Fruit fly (Drosophila melanogaster): Measurements from ENCODE around the gene 5-HT2B.

5-HT2B gene

dm6 chr3R:8669029-8669707 is 91.2 kb downstream of the 5-HT2B start (continued):
- TF ChIP-seq Hr38 (GFP tag; optimal IDR thresholded peaks at IDR 0.05) (peak; percentile 64), CG8119 (GFP tag; IDR thresholded peaks at IDR 0.05) (peak; percentile 98), CG31627 (GFP tag; optimal IDR thresholded peaks at IDR 0.05) (peak; percentile 97), CG32006 (GFP tag; optimal IDR thresholded peaks at IDR 0.05) (peak; percentile 98), salr (GFP tag; optimal IDR thresholded peaks at IDR 0.05) (peak; percentile 95 to 96), CG11762 (GFP tag; optimal IDR thresholded peaks at IDR 0.05; ENCODE audit: insufficient read depth) (peak; percentile 95), spab (GFP tag; optimal IDR thresholded peaks at IDR 0.05) (peak; percentile 97), CG3919 (GFP tag; optimal IDR thresholded peaks at IDR 0.05) (peak; percentile 99), Sox15 (GFP tag; optimal IDR thresholded peaks at IDR 0.05) (peak; percentile 93), dsx (GFP tag; optimal IDR thresholded peaks at IDR 0.05; ENCODE audit: poor library complexity, severe bottlenecking) (peak; percentile 97), pdm3 (GFP tag; optimal IDR thresholded peaks at IDR 0.05) (peak; percentile 98), CG9139 (GFP tag; optimal IDR thresholded peaks at IDR 0.05) (peak; percentile 97), Blimp-1 (GFP tag; optimal IDR thresholded peaks at IDR 0.05) (peak; percentile 88), CG1621 (tag; optimal IDR thresholded peaks at IDR 0.05) (peak; percentile 98), Hr39 (GFP tag; optimal IDR thresholded peaks at IDR 0.05) (peak; percentile 96), CG4318 (GFP tag; optimal IDR thresholded peaks at IDR 0.05) (peak; percentile 96), esn (GFP tag; optimal IDR thresholded peaks at IDR 0.05) (peak; percentile 99), OdsH (GFP tag; optimal IDR thresholded peaks at IDR 0.05) (peak; percentile 98), CG8319 (GFP tag; optimal IDR thresholded peaks at IDR 0.05) (peak; percentile 94), CG11902 (GFP tag; optimal IDR thresholded peaks at IDR 0.05) (peak; percentile 90), Met (GFP tag; optimal IDR thresholded peaks at IDR 0.05) (peak; percentile 98), CG7368 (GFP tag; optimal IDR thresholded peaks at IDR 0.05) (peak; percentile 98), dac (GFP tag; optimal IDR thresholded peaks at IDR 0.05) (peak; percentile 94), Eip78C (GFP tag) (peak; percentile 100), CG6276 (GFP tag; optimal IDR thresholded peaks at IDR 0.05) (peak; percentile 98), CG10669 (GFP tag; optimal IDR thresholded peaks at IDR 0.05) (peak; percentile 98), Smox (GFP tag; optimal IDR thresholded peaks at IDR 0.05) (peak; percentile 97), CG6792 (GFP tag; optimal IDR thresholded peaks at IDR 0.05) (peak; percentile 98), eg (GFP tag; IDR thresholded peaks at IDR 0.05) (peak; percentile 98), CG6163 (GFP tag; IDR thresholded peaks at IDR 0.05) (peak; percentile 99), CG34406 (GFP tag; optimal IDR thresholded peaks at IDR 0.05) (peak; percentile 97), CG6808 (GFP tag; optimal IDR thresholded peaks at IDR 0.05) (peak; percentile 96), achi (GFP tag; optimal IDR thresholded peaks at IDR 0.05) (peak; percentile 97), Sox14 (GFP tag; optimal IDR thresholded peaks at IDR 0.05) (peak; percentile 98), Sox102F (GFP tag; optimal IDR thresholded peaks at IDR 0.05) (peak; percentile 98)

- TF ChIP-seq Sox14 (GFP tag; optimal IDR thresholded peaks at IDR 0.05) (peak; percentile 13), svp (GFP tag) (peak; percentile 74), CG6276 (GFP tag; optimal IDR thresholded peaks at IDR 0.05) (no peak), ss (GFP tag; optimal IDR thresholded peaks at IDR 0.05) (no peak), dac (GFP tag; optimal IDR thresholded peaks at IDR 0.05) (no peak), vri (GFP tag; optimal IDR thresholded peaks at IDR 0.05) (no peak), CG6792 (GFP tag; optimal IDR thresholded peaks at IDR 0.05) (no peak), pdm3 (GFP tag; optimal IDR thresholded peaks at IDR 0.05) (no peak), CG11902 (GFP tag; optimal IDR thresholded peaks at IDR 0.05) (no peak), Hr38 (GFP tag; optimal IDR thresholded peaks at IDR 0.05) (no peak), salr (GFP tag; optimal IDR thresholded peaks at IDR 0.05) (no peak), Blimp-1 (GFP tag; optimal IDR thresholded peaks at IDR 0.05) (no peak), CG3032 (tag; optimal IDR thresholded peaks at IDR 0.05) (no peak), acj6 (GFP tag; optimal IDR thresholded peaks at IDR 0.05) (peak; percentile 41), cyc (GFP tag; optimal IDR thresholded peaks at IDR 0.05) (no peak), Hr39 (GFP tag; optimal IDR thresholded peaks at IDR 0.05) (peak; percentile 39), CG8119 (GFP tag; IDR thresholded peaks at IDR 0.05) (peak; percentile 32; the same call in 2 of the 3 replicates), CG34406 (GFP tag; optimal IDR thresholded peaks at IDR 0.05) (no peak), Met (GFP tag; optimal IDR thresholded peaks at IDR 0.05) (no peak), spab (GFP tag; optimal IDR thresholded peaks at IDR 0.05) (no peak), fd59A (GFP tag; optimal IDR thresholded peaks at IDR 0.05) (no peak), fkh (GFP tag; optimal IDR thresholded peaks at IDR 0.05) (no peak), CG9139 (GFP tag; optimal IDR thresholded peaks at IDR 0.05) (no peak), Eip93F (GFP tag; optimal IDR thresholded peaks at IDR 0.05) (no peak), CG10669 (GFP tag; optimal IDR thresholded peaks at IDR 0.05) (no peak), Eip78C (GFP tag) (peak; percentile 4), CG32006 (GFP tag; optimal IDR thresholded peaks at IDR 0.05) (no peak), CG3919 (GFP tag; optimal IDR thresholded peaks at IDR 0.05) (no peak), CG11294 (GFP tag; IDR thresholded peaks at IDR 0.05) (peak; percentile 40; the same call in 1 of the 2 replicates)
Measured at dm6 chr3R:8669900-8670528, 92.0 kb downstream of the 5-HT2B start.

Measured in whole organism, prepupa.